Worm (Caenorhabditis elegans) whole organism, L4 larva: ENCODE measurements around the gene clec-208.

ENCODE experiments used
- F10B5.3 ChIP-seq: sonication (generic microtip); optimal IDR thresholded peaks from 2 replicates; lab custom pipeline; 2016; ENCODE audit warnings: mild to moderate bottlenecking, missing genetic modification characterization, missing compliant biosample characterization
- F37D6.2 ChIP-seq: sonication (generic microtip); optimal IDR thresholded peaks from 2 replicates; lab custom pipeline; 2016; ENCODE audit warnings: mild to moderate bottlenecking, missing genetic modification characterization, missing compliant biosample characterization
- R02D3.7 ChIP-seq: fragments of 150-350 bp; sonication (generic microtip); optimal IDR thresholded peaks from 3 replicates; lab custom pipeline; 2014; ENCODE audit warnings: missing biosample characterization, missing genetic modification characterization
- Y48G9A.11 ChIP-seq: fragments of 200-800 bp; sonication (Bioruptor generic); IDR thresholded peaks from 2 replicates; pipeline ENCODE4 v1.3.6; 2022; ENCODE audit warnings: missing genetic modification reagents, missing genetic modification characterization, missing compliant biosample characterization
- Y75B8A.6 ChIP-seq: fragments of 200-800 bp; sonication (Bioruptor generic); IDR thresholded peaks from 2 replicates; pipeline ENCODE4 v1.3.6; 2022; ENCODE audit warnings: missing genetic modification reagents, missing genetic modification characterization, missing compliant biosample characterization
- aha-1 ChIP-seq: fragments of 150-350 bp; peaks from one replicate; lab custom pipeline; 2014; ENCODE audit warnings: missing biosample characterization, missing genetic modification characterization
- ama-1 ChIP-seq: fragments of 150-350 bp; optimal IDR thresholded peaks from 2 replicates; lab custom pipeline; 2014; ENCODE audit warnings: inconsistent platforms, mixed read lengths
- attf-4 ChIP-seq: sonication (generic microtip); optimal IDR thresholded peaks from 3 replicates; lab custom pipeline; 2017; ENCODE audit warnings: missing biosample characterization, missing genetic modification characterization
- ceh-44 ChIP-seq: fragments of 200-800 bp; sonication (Bioruptor generic); IDR thresholded peaks from 2 replicates; pipeline ENCODE4 v1.3.6; 2022; ENCODE audit warnings: missing genetic modification reagents, missing genetic modification characterization, missing compliant biosample characterization
- cey-2 ChIP-seq: sonication (generic microtip); optimal IDR thresholded peaks from 3 replicates; lab custom pipeline; 2017; ENCODE audit warnings: missing genetic modification characterization, mild to moderate bottlenecking, missing compliant biosample characterization, antibody characterized with exemption, borderline replicate concordance; ENCODE audit not compliant: insufficient read depth
- ctbp-1 ChIP-seq: fragments of 200-800 bp; sonication (Bioruptor generic); IDR thresholded peaks from 2 replicates; pipeline ENCODE4 v1.3.6; 2022; ENCODE audit warnings: missing genetic modification reagents, missing genetic modification characterization, missing compliant biosample characterization
- daf-16 ChIP-seq, 3 experiments: sonication (generic microtip); optimal IDR thresholded peaks; 2 replicates each; lab custom pipeline; 2016 to 2017; ENCODE audit warnings: missing genetic modification characterization in 3 of 3, missing genetic modification reagents in 3 of 3, mild to moderate bottlenecking in 2 of 3, missing compliant biosample characterization in 2 of 3, missing biosample characterization in 1 of 3, moderate library complexity in 1 of 3
- daf-8 ChIP-seq: fragments of 200-800 bp; sonication (Bioruptor generic); IDR thresholded peaks from 2 replicates; pipeline ENCODE4 v1.3.6; 2022; ENCODE audit warnings: missing genetic modification characterization, missing compliant biosample characterization
- dmd-6 ChIP-seq: fragments of 200-800 bp; sonication (Bioruptor generic); IDR thresholded peaks from 2 replicates; pipeline ENCODE4 v1.3.6; 2022; ENCODE audit warnings: missing genetic modification reagents, missing genetic modification characterization, missing compliant biosample characterization
- dmd-9 ChIP-seq: fragments of 200-800 bp; sonication (Bioruptor generic); IDR thresholded peaks from 2 replicates; pipeline ENCODE4 v1.3.6; 2022; ENCODE audit warnings: missing genetic modification reagents, missing genetic modification characterization, missing compliant biosample characterization
- duxl-1 ChIP-seq: sonication (generic microtip); optimal IDR thresholded peaks from 2 replicates; lab custom pipeline; 2016; ENCODE audit warnings: mild to moderate bottlenecking, missing genetic modification characterization, moderate library complexity, missing compliant biosample characterization; ENCODE audit not compliant: poor library complexity
- dve-1 ChIP-seq: sonication (generic microtip); optimal IDR thresholded peaks from 2 replicates; lab custom pipeline; 2017; ENCODE audit warnings: antibody characterized with exemption, mild to moderate bottlenecking, missing genetic modification characterization, missing compliant biosample characterization; ENCODE audit not compliant: insufficient read depth
- egl-27 ChIP-seq: sonication (generic microtip); optimal IDR thresholded peaks from 3 replicates; lab custom pipeline; 2017; ENCODE audit warnings: missing biosample characterization, missing genetic modification reagents, missing genetic modification characterization
- egl-43 ChIP-seq: fragments of 200-800 bp; sonication (Bioruptor generic); IDR thresholded peaks from 2 replicates; pipeline ENCODE4 v1.3.6; 2022; ENCODE audit warnings: missing genetic modification reagents, missing genetic modification characterization, missing compliant biosample characterization
- fos-1 ChIP-seq: fragments of 150-350 bp; optimal IDR thresholded peaks from 2 replicates; lab custom pipeline; 2014; ENCODE audit warnings: missing biosample characterization, missing genetic modification characterization
- hlh-30 ChIP-seq: sonication (generic microtip); optimal IDR thresholded peaks from 2 replicates; lab custom pipeline; 2017; ENCODE audit warnings: antibody characterized with exemption, mild to moderate bottlenecking, missing genetic modification characterization, missing compliant biosample characterization; ENCODE audit not compliant: insufficient read depth
- hmg-1.1 ChIP-seq: fragments of 200-800 bp; sonication (Bioruptor generic); IDR thresholded peaks from 2 replicates; pipeline ENCODE4 v1.3.6; 2022; ENCODE audit warnings: missing genetic modification reagents, missing genetic modification characterization, missing compliant biosample characterization
- jun-1 ChIP-seq: fragments of 150-350 bp; optimal IDR thresholded peaks from 2 replicates; lab custom pipeline; 2014; ENCODE audit warnings: missing biosample characterization, missing genetic modification reagents, missing genetic modification characterization
- lim-7 ChIP-seq: fragments of 200-800 bp; sonication (Bioruptor generic); IDR thresholded peaks from 2 replicates; pipeline ENCODE4 v1.3.6; 2022; ENCODE audit warnings: missing genetic modification characterization, missing compliant biosample characterization
- lin-1 ChIP-seq: fragments of 200-800 bp; sonication (Bioruptor generic); IDR thresholded peaks from 2 replicates; pipeline ENCODE4 v1.3.6; 2022; ENCODE audit warnings: missing genetic modification reagents, missing genetic modification characterization, missing compliant biosample characterization
- lin-13 ChIP-seq: fragments of 150-350 bp; optimal IDR thresholded peaks from 2 replicates; lab custom pipeline; 2014; ENCODE audit warnings: missing biosample characterization, missing genetic modification reagents, missing genetic modification characterization
- lin-15B ChIP-seq: fragments of 150-350 bp; sonication (generic microtip); optimal IDR thresholded peaks from 3 replicates; lab custom pipeline; 2014; ENCODE audit warnings: missing biosample characterization, missing genetic modification characterization
- lin-38 ChIP-seq: fragments of 200-800 bp; sonication (Bioruptor generic); IDR thresholded peaks from 2 replicates; pipeline ENCODE4 v1.3.6; 2022; ENCODE audit warnings: missing genetic modification reagents, missing genetic modification characterization, missing compliant biosample characterization
- lir-3 ChIP-seq: sonication (generic microtip); optimal IDR thresholded peaks from 2 replicates; lab custom pipeline; 2016; ENCODE audit warnings: mild to moderate bottlenecking, missing genetic modification characterization, missing compliant biosample characterization
- madf-5 ChIP-seq, 2 experiments: fragments of 200-800 bp; sonication (Bioruptor generic); IDR thresholded peaks; 2 replicates each; pipeline ENCODE4 v1.3.6; 2022; ENCODE audit warnings: missing compliant biosample characterization in 2 of 2, missing genetic modification characterization in 2 of 2
- mdl-1 ChIP-seq, 2 experiments: fragments of 150-350 bp in 1 of 2; sonication (generic microtip) in 1 of 2; optimal IDR thresholded peaks; 2 replicates each; lab custom pipeline; 2014 to 2017; ENCODE audit warnings: missing biosample characterization in 2 of 2, missing genetic modification characterization in 2 of 2
- mep-1 ChIP-seq: fragments of 150-350 bp; sonication (generic microtip); optimal IDR thresholded peaks from 3 replicates; lab custom pipeline; 2014; ENCODE audit warnings: missing biosample characterization, missing genetic modification characterization
- mxl-2 ChIP-seq: fragments of 200-800 bp; sonication (Bioruptor generic); conservative IDR thresholded peaks from 2 replicates; pipeline ENCODE4 v1.3.6; 2022; ENCODE audit warnings: missing genetic modification reagents, missing genetic modification characterization, missing compliant biosample characterization
- mxl-3 ChIP-seq: fragments of 200-800 bp; sonication (Bioruptor generic); optimal IDR thresholded peaks from 2 replicates; lab custom pipeline; 2018; ENCODE audit warnings: mild to moderate bottlenecking, missing genetic modification characterization, missing compliant biosample characterization
- nhr-102 ChIP-seq: sonication (generic microtip); optimal IDR thresholded peaks from 2 replicates; lab custom pipeline; 2016; ENCODE audit warnings: mild to moderate bottlenecking, missing genetic modification characterization, moderate library complexity, missing compliant biosample characterization
- nhr-41 ChIP-seq: fragments of 200-800 bp; sonication (Bioruptor generic); IDR thresholded peaks from 2 replicates; pipeline ENCODE4 v1.3.6; 2022; ENCODE audit warnings: missing genetic modification reagents, missing genetic modification characterization, missing compliant biosample characterization
- nhr-42 ChIP-seq: fragments of 200-800 bp; sonication (Bioruptor generic); IDR thresholded peaks from 2 replicates; pipeline ENCODE4 v1.3.6; 2022; ENCODE audit warnings: missing genetic modification characterization, missing compliant biosample characterization
- rbr-2 ChIP-seq: sonication (generic microtip); optimal IDR thresholded peaks from 2 replicates; lab custom pipeline; 2016; ENCODE audit warnings: missing genotype, missing genetic modification characterization, missing compliant biosample characterization
- skn-1 ChIP-seq: fragments of 150-350 bp; optimal IDR thresholded peaks from 2 replicates; lab custom pipeline; 2014; ENCODE audit warnings: missing biosample characterization, missing genetic modification characterization
- snpc-4 ChIP-seq: fragments of 150-350 bp; optimal IDR thresholded peaks from 2 replicates; lab custom pipeline; 2014; ENCODE audit warnings: missing biosample characterization, missing genetic modification characterization
- spr-3 ChIP-seq: fragments of 200-800 bp; sonication (Bioruptor generic); optimal IDR thresholded peaks from 2 replicates; lab custom pipeline; 2018; ENCODE audit warnings: mild to moderate bottlenecking, missing genetic modification characterization, missing compliant biosample characterization
- unc-130 ChIP-seq: sonication (generic microtip); optimal IDR thresholded peaks from 2 replicates; lab custom pipeline; 2016; ENCODE audit warnings: missing genetic modification reagents, missing genetic modification characterization, missing compliant biosample characterization
- unc-62 ChIP-seq, 3 experiments: fragments of 150-350 bp in 1 of 3; sonication (generic microtip); optimal IDR thresholded peaks in 2 of 3; peaks in 1 of 3; 1 replicate in 1 of 3; 2 replicates in 2 of 3; lab custom pipeline; 2014 to 2017; ENCODE audit warnings: missing biosample characterization in 3 of 3, missing genetic modification characterization in 3 of 3, missing genetic modification reagents in 3 of 3, missing genotype in 1 of 3
- vab-7 ChIP-seq: fragments of 200-800 bp; sonication (Bioruptor generic); IDR thresholded peaks from 2 replicates; pipeline ENCODE4 v1.3.6; 2022; ENCODE audit warnings: missing genetic modification reagents, missing genetic modification characterization, missing compliant biosample characterization
- zag-1 ChIP-seq: fragments of 150-350 bp; optimal IDR thresholded peaks from 2 replicates; lab custom pipeline; 2014; ENCODE audit warnings: missing biosample characterization, missing genetic modification characterization
- zfp-2 ChIP-seq: sonication (generic microtip); optimal IDR thresholded peaks from 2 replicates; lab custom pipeline; 2016; ENCODE audit warnings: mild to moderate bottlenecking, missing genetic modification characterization, missing compliant biosample characterization
- zfp-3 ChIP-seq: fragments of 200-800 bp; sonication (Bioruptor generic); conservative IDR thresholded peaks from 2 replicates; pipeline ENCODE4 v1.3.6; 2022; ENCODE audit warnings: missing genetic modification reagents, missing genetic modification characterization, missing compliant biosample characterization
- zip-2 ChIP-seq: fragments of 150-350 bp; optimal IDR thresholded peaks from 2 replicates; lab custom pipeline; 2014; ENCODE audit warnings: missing biosample characterization, missing genetic modification characterization
- ztf-11 ChIP-seq: fragments of 150-350 bp; optimal IDR thresholded peaks from 2 replicates; lab custom pipeline; 2014; ENCODE audit warnings: missing biosample characterization, missing genetic modification characterization

clec-208 gene

ce11 chrV:2134340-2134739 lies 36.6 kb downstream of the clec-208 start (continued):
- TF ChIP-seq ctbp-1 (GFP tag; lab: Robert Waterston, UW) (no peak), dmd-9 (no peak), lin-1 (GFP tag; lab: Robert Waterston, UW) (no peak), egl-43 (peak; percentile 20; the same call in 1 of the 2 replicates), hlh-30 (tag; lab: Kevin White, UChicago) (peak; percentile 62), zfp-2 (tag; lab: Kevin White, UChicago) (no peak), ama-1 (no peak), cey-2 (tag; lab: Kevin White, UChicago) (no peak), Y75B8A.6 (GFP tag; lab: Robert Waterston, UW) (no peak), ceh-44 (GFP tag; lab: Robert Waterston, UW) (no peak), mdl-1 (tag; optimal IDR thresholded peaks at IDR 0.05; lab: Kevin White, UChicago) (no peak), unc-130 (no peak), F10B5.3 (tag; lab: Kevin White, UChicago) (no peak), R02D3.7 (no peak), dve-1 (tag; lab: Kevin White, UChicago) (no peak), aha-1 (tag; lab: Kevin White, UChicago) (peak; percentile 78), egl-27 (tag; lab: Kevin White, UChicago) (no peak), snpc-4 (no peak), spr-3 (GFP tag; lab: Kevin White, UChicago) (no peak), mep-1 (peak; percentile 7), lin-38 (GFP tag; lab: Robert Waterston, UW) (no peak), Y48G9A.11 (GFP tag; lab: Robert Waterston, UW) (0 out of 2 replicates have a peak, but pooled peaks have one; percentile 39), unc-62 (GFP tag; optimal IDR thresholded peaks at IDR 0.05 in 1 of 2; lab: Kevin White, UChicago) (peak in 1 of 2 experiments; percentile 14), unc-62 (tag; optimal IDR thresholded peaks at IDR 0.05; lab: Kevin White, UChicago) (no peak), dmd-6 (GFP tag; lab: Robert Waterston, UW) (no peak)
- TF ChIP-seq, all 104 proteins: peak for 8

DNA sequence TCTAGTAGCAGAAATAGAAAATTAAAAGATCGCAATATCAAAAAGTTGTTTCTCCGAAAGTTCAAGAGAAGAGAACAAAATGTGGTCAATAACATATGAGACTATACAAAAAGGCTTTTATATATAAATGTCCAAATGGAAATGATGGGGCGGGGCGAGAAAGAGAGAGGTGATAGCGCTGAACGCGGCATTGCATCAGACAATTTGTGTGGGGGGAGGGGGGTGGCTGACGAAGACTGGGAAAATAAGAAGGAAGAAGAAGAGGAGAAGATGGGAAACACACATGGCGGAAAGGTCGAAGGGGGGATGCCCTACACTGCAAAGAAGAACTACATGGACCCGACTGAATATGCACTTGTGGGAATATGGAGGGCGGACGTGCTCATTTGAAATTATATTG lies 37.6 kb downstream of the clec-208 start:
- no peak for TF ChIP-seq zip-2 (tag; lab: Kevin White, UChicago)
- no peak for TF ChIP-seq zag-1
- no peak for TF ChIP-seq ztf-11 (tag; lab: Kevin White, UChicago)
- TF ChIP-seq mxl-3, result peak; percentile 95
- peak; percentile 34; the same call in 1 of the 2 replicates for TF ChIP-seq hmg-1.1
- no peak for TF ChIP-seq duxl-1
- no peak for TF ChIP-seq fos-1 (tag; lab: Kevin White, UChicago)
- TF ChIP-seq dmd-6 (GFP tag; lab: Robert Waterston, UW), result peak; percentile 52
- no peak for TF ChIP-seq mxl-2 (GFP tag; lab: Robert Waterston, UW)
- TF ChIP-seq nhr-102 (tag; lab: Kevin White, UChicago), result no peak
- TF ChIP-seq mdl-1 (tag; optimal IDR thresholded peaks at IDR 0.05; lab: Kevin White, UChicago), result peak in 1 of 2 experiments; percentile 68
- TF ChIP-seq F37D6.2 (tag; lab: Kevin White, UChicago), result no peak
- no peak for TF ChIP-seq nhr-42 (GFP tag; lab: Robert Waterston, UW)
- TF ChIP-seq lim-7 (GFP tag; lab: Robert Waterston, UW), result no peak
- TF ChIP-seq skn-1, result no peak
- TF ChIP-seq vab-7 (GFP tag; lab: Robert Waterston, UW), result no peak
- no peak for TF ChIP-seq lin-15B (tag; lab: Kevin White, UChicago)
- no peak for TF ChIP-seq daf-8 (GFP tag; lab: Robert Waterston, UW)
- TF ChIP-seq unc-62 (GFP tag; optimal IDR thresholded peaks at IDR 0.05 in 1 of 2; lab: Kevin White, UChicago), result no peak
- no peak for TF ChIP-seq unc-62 (tag; optimal IDR thresholded peaks at IDR 0.05; lab: Kevin White, UChicago)
- peak; percentile 60 for TF ChIP-seq aha-1 (tag; lab: Kevin White, UChicago)
- no peak for TF ChIP-seq lin-13 (GFP tag; lab: Kevin White, UChicago)
- no peak for TF ChIP-seq daf-16 (GFP tag; optimal IDR thresholded peaks at IDR 0.05; lab: Kevin White, UChicago)
- no peak for TF ChIP-seq daf-16 (tag; optimal IDR thresholded peaks at IDR 0.05; lab: Kevin White, UChicago)
- TF ChIP-seq rbr-2 (tag; lab: Kevin White, UChicago), result no peak
- TF ChIP-seq zfp-3 (GFP tag; lab: Robert Waterston, UW), result no peak
- no peak for TF ChIP-seq lir-3
- peak; percentile 36 for TF ChIP-seq mep-1
- TF ChIP-seq nhr-41, result no peak
- TF ChIP-seq madf-5 (GFP tag; IDR thresholded peaks at IDR 0.05; lab: Robert Waterston, UW), result no peak
- no peak for TF ChIP-seq Y48G9A.11 (GFP tag; lab: Robert Waterston, UW)
- TF ChIP-seq attf-4 (tag; lab: Kevin White, UChicago), result no peak
- TF ChIP-seq jun-1 (tag; lab: Kevin White, UChicago), result no peak
